Fruit fly (Drosophila melanogaster): Measurements from ENCODE around the gene CG31798.

CG31798 gene

dm6 chr2L:19439598-19440230 is 45.8 kb downstream of the CG31798 start:
- no peak for TF ChIP-seq kay (GFP tag; ENCODE audit: borderline replicate concordance)
- peak; percentile 22 for TF ChIP-seq CG7101 (tag; optimal IDR thresholded peaks at IDR 0.05)
- TF ChIP-seq CG1620 (GFP tag; optimal IDR thresholded peaks at IDR 0.05) = peak; percentile 5
- no peak for TF ChIP-seq Mnt (GFP tag; optimal IDR thresholded peaks at IDR 0.05)
- TF ChIP-seq ovo (GFP tag; optimal IDR thresholded peaks at IDR 0.05) = no peak

- TF ChIP-seq bab1 (GFP tag; optimal IDR thresholded peaks at IDR 0.05) (no peak), kay (GFP tag; ENCODE audit: borderline replicate concordance) (peak; percentile 94)
Measured at dm6 chr2L:19440285-19440684, 46.3 kb downstream of the CG31798 start.

dm6 chr2L:19440732-19441131 is 46.8 kb downstream of the CG31798 start:
- TF ChIP-seq Crg-1 (GFP tag; optimal IDR thresholded peaks at IDR 0.05) (no peak), CG33017 (tag; optimal IDR thresholded peaks at IDR 0.05) (no peak), CG14711 (tag; optimal IDR thresholded peaks at IDR 0.05) (peak; percentile 4), CG1620 (GFP tag; optimal IDR thresholded peaks at IDR 0.05) (peak; percentile 20), ovo (GFP tag; optimal IDR thresholded peaks at IDR 0.05) (no peak), CG12768 (GFP tag; optimal IDR thresholded peaks at IDR 0.05) (no peak), CG7045 (GFP tag; optimal IDR thresholded peaks at IDR 0.05) (no peak), CG5204 (GFP tag; optimal IDR thresholded peaks at IDR 0.05) (no peak), cic (GFP tag; optimal IDR thresholded peaks at IDR 0.05) (peak; percentile 37), CG11617 (GFP tag; optimal IDR thresholded peaks at IDR 0.05) (no peak), toe (GFP tag; optimal IDR thresholded peaks at IDR 0.05) (no peak), Clk (GFP tag; optimal IDR thresholded peaks at IDR 0.05) (no peak), Hr96 (GFP tag; optimal IDR thresholded peaks at IDR 0.05) (no peak), tj (GFP tag; optimal IDR thresholded peaks at IDR 0.05) (peak; percentile 61), CG7101 (tag; optimal IDR thresholded peaks at IDR 0.05) (peak; percentile 9), kay (GFP tag; ENCODE audit: borderline replicate concordance) (no peak), bab1 (GFP tag; optimal IDR thresholded peaks at IDR 0.05) (no peak), pad (GFP tag; optimal IDR thresholded peaks at IDR 0.05) (peak; percentile 90), Mnt (GFP tag; optimal IDR thresholded peaks at IDR 0.05) (no peak), cnc (optimal IDR thresholded peaks at IDR 0.05) (no peak)

- TF ChIP-seq tj (GFP tag; optimal IDR thresholded peaks at IDR 0.05) (peak; percentile 77), Clk (GFP tag; optimal IDR thresholded peaks at IDR 0.05) (no peak), CG5204 (GFP tag; optimal IDR thresholded peaks at IDR 0.05) (peak; percentile 33)
Measured at dm6 chr2L:19441339-19441738, 47.4 kb downstream of the CG31798 start.

- TF ChIP-seq CG7045 (GFP tag; optimal IDR thresholded peaks at IDR 0.05) (peak; percentile 10), toe (GFP tag; optimal IDR thresholded peaks at IDR 0.05) (no peak), kay (GFP tag; ENCODE audit: borderline replicate concordance) (peak; percentile 49), Clk (GFP tag; optimal IDR thresholded peaks at IDR 0.05) (no peak)
Measured at dm6 chr2L:19441791-19442190, 47.8 kb downstream of the CG31798 start, which contains the start of gene RanGAP. TSS of gene RanGAP (plus strand) at chr2L:19441959.

- TF ChIP-seq tj (GFP tag; optimal IDR thresholded peaks at IDR 0.05) = no peak
- TF ChIP-seq CG12768 (GFP tag; optimal IDR thresholded peaks at IDR 0.05) = peak; percentile 60
Measured at dm6 chr2L:19442627-19443026, 48.7 kb downstream of the CG31798 start, which contains the start of gene CG10237. TSS of gene CG10237 (minus strand) at chr2L:19442727.

- TF ChIP-seq tj (GFP tag; optimal IDR thresholded peaks at IDR 0.05) (peak; percentile 94), toe (GFP tag; optimal IDR thresholded peaks at IDR 0.05) (peak; percentile 98), CG7101 (tag; optimal IDR thresholded peaks at IDR 0.05) (peak; percentile 92), Clk (GFP tag; optimal IDR thresholded peaks at IDR 0.05) (peak; percentile 96), Mnt (GFP tag; optimal IDR thresholded peaks at IDR 0.05) (peak; percentile 91), CG12768 (GFP tag; optimal IDR thresholded peaks at IDR 0.05) (peak; percentile 95), CG33017 (tag; optimal IDR thresholded peaks at IDR 0.05) (peak; percentile 85), Hr96 (GFP tag; optimal IDR thresholded peaks at IDR 0.05) (peak; percentile 96), CG14711 (tag; optimal IDR thresholded peaks at IDR 0.05) (peak; percentile 96), CG11617 (GFP tag; optimal IDR thresholded peaks at IDR 0.05) (peak; percentile 95), CG1620 (GFP tag; optimal IDR thresholded peaks at IDR 0.05) (peak; percentile 98), pad (GFP tag; optimal IDR thresholded peaks at IDR 0.05) (peak; percentile 88), kay (GFP tag; ENCODE audit: borderline replicate concordance) (no peak), Crg-1 (GFP tag; optimal IDR thresholded peaks at IDR 0.05) (peak; percentile 98), bab1 (GFP tag; optimal IDR thresholded peaks at IDR 0.05) (peak; percentile 91), cic (GFP tag; optimal IDR thresholded peaks at IDR 0.05) (peak; percentile 79), CG5204 (GFP tag; optimal IDR thresholded peaks at IDR 0.05) (peak; percentile 96), CG7045 (GFP tag; optimal IDR thresholded peaks at IDR 0.05) (peak; percentile 90), ovo (GFP tag; optimal IDR thresholded peaks at IDR 0.05) (peak; percentile 92), cnc (optimal IDR thresholded peaks at IDR 0.05) (no peak)
Measured at dm6 chr2L:19444734-19445140, 50.8 kb downstream of the CG31798 start, which contains the start of gene Hs2st. TSS of gene Hs2st (minus strand) at chr2L:19444750.
